Fruit fly (Drosophila melanogaster) whole organism, pupa: Measurements from ENCODE around the gene Acbp1.

ENCODE experiments used
- CG12605 ChIP-seq: fragments of 200-800 bp; sonication (Bioruptor generic); IDR thresholded peaks from 2 replicates; pipeline ENCODE4 v1.3.6; 2022; ENCODE audit warnings: missing biosample characterization, missing genetic modification characterization
- CG13204 ChIP-seq: fragments of 200-800 bp; sonication (Bioruptor generic); optimal IDR thresholded peaks from 2 replicates; lab custom pipeline; 2018; ENCODE audit warnings: missing biosample characterization, mild to moderate bottlenecking, missing genetic modification characterization, moderate library complexity
- CG15710 ChIP-seq: fragments of 200-800 bp; sonication (Bioruptor generic); optimal IDR thresholded peaks from 2 replicates; lab custom pipeline; 2018; ENCODE audit warnings: missing biosample characterization, mild to moderate bottlenecking, missing genetic modification characterization, moderate library complexity
- CG17806 ChIP-seq: fragments of 200-800 bp; sonication (Bioruptor generic); optimal IDR thresholded peaks from 2 replicates; lab custom pipeline; 2018; ENCODE audit warnings: missing biosample characterization, mild to moderate bottlenecking, missing genetic modification characterization, moderate library complexity
- CG34367 ChIP-seq: fragments of 200-800 bp; sonication (Bioruptor generic); optimal IDR thresholded peaks from 2 replicates; lab custom pipeline; 2018; ENCODE audit warnings: missing biosample characterization, mild to moderate bottlenecking, missing genetic modification characterization
- CG8159 ChIP-seq: fragments of 200-800 bp; sonication (Bioruptor generic); optimal IDR thresholded peaks from 3 replicates; lab custom pipeline; 2018; ENCODE audit warnings: missing biosample characterization, mild to moderate bottlenecking, missing genetic modification characterization, moderate library complexity
- CG8301 ChIP-seq: fragments of 200-800 bp; sonication (Bioruptor generic); optimal IDR thresholded peaks from 2 replicates; lab custom pipeline; 2018; ENCODE audit warnings: missing biosample characterization, mild to moderate bottlenecking, missing genetic modification characterization
- CG9948 ChIP-seq: fragments of 200-800 bp; sonication (Bioruptor generic); optimal IDR thresholded peaks from 2 replicates; lab custom pipeline; 2018; ENCODE audit warnings: missing biosample characterization, mild to moderate bottlenecking, missing genetic modification characterization, moderate library complexity
- D1 ChIP-seq: fragments of 200-800 bp; sonication (Bioruptor generic); optimal IDR thresholded peaks from 2 replicates; lab custom pipeline; 2018; ENCODE audit warnings: missing biosample characterization, mild to moderate bottlenecking, missing genetic modification characterization, moderate library complexity
- EcR ChIP-seq: fragments of 200-800 bp; sonication (Bioruptor generic); optimal IDR thresholded peaks from 3 replicates; lab custom pipeline; 2019; ENCODE audit warnings: missing biosample characterization, missing genetic modification characterization, mild to moderate bottlenecking, moderate library complexity, missing genetic modification reagents
- Pif1A ChIP-seq: fragments of 200-800 bp; sonication (Bioruptor generic); optimal IDR thresholded peaks from 3 replicates; lab custom pipeline; 2016; ENCODE audit warnings: missing biosample characterization, missing genetic modification characterization
- gl ChIP-seq: fragments of 200-800 bp; sonication (Bioruptor generic); optimal IDR thresholded peaks from 2 replicates; lab custom pipeline; 2018; ENCODE audit warnings: missing biosample characterization, mild to moderate bottlenecking, missing genetic modification characterization
- rn ChIP-seq: fragments of 200-800 bp; sonication (Bioruptor generic); IDR thresholded peaks from 2 replicates; pipeline ENCODE4 v1.3.6; 2022; ENCODE audit warnings: missing biosample characterization, missing genetic modification characterization

dm6 chr2L:8143947-8144346 is 18.3 kb downstream of the Acbp1 start, which contains the start of gene CG42762:
- TF ChIP-seq gl (tag; lab: Kevin White, UChicago) (no peak), CG8159 (tag; lab: Kevin White, UChicago) (no peak), rn (no peak), D1 (tag; lab: Kevin White, UChicago) (no peak), CG17806 (no peak), CG9948 (tag; lab: Kevin White, UChicago) (no peak), CG8301 (tag; lab: Kevin White, UChicago) (no peak), CG34367 (no peak), CG12605 (GFP tag; lab: Robert Waterston, UW) (no peak), CG15710 (no peak), CG13204 (GFP tag; lab: Kevin White, UChicago) (no peak), EcR (GFP tag; lab: Kevin White, UChicago) (no peak), Pif1A (GFP tag; lab: Kevin White, UChicago) (no peak)
